Worm (Caenorhabditis elegans): ENCODE results near the gene daf-4.

DNA sequence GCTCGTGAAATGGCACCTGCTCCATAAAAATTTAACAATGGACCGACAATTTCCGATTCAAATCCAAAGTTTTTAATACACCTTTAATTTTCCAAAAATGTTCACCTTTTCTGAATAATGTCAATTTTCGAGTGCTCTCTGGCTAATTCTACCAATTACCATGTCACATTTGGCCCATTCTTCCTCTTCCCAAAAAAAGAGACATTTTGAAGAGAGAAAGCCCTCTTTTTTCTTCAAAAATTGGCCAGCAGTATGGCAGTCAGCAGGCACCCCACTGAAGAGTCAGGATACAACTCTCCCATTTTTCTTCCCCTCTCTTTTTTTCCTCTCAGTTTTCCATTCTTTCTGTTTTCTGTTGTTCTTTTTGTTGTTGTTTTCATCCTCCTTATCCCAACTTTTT lies 9.6 kb downstream of the daf-4 start:
- no peak for TF ChIP-seq dao-5 (tag; optimal IDR thresholded peaks at IDR 0.05)
- no peak for TF ChIP-seq W03F9.2 (tag; optimal IDR thresholded peaks at IDR 0.05)
